Worm (Caenorhabditis elegans): Measurements from ENCODE around the gene F21C10.13.

DNA sequence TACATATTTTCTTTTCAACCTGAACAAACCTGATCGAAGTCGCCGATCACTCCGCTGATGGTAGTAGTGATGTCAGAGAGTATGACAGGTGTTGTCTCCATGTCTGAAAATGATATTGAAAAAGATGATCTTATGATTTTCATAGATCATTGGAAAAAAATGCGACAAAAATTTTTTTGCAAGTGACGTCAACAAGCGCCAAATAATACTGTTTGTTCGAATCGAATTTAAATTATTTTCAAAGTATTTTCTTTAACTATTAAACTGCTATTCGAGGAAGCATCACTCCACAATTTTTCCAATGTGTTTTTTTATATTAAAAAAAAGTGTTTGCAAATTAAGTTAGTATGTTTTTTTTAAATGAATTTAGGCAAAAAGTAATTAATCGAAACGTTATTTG is 15.5 kb downstream of the F21C10.13 start, which contains the start of gene pitr-2:
- TF ChIP-seq pqm-1 (tag; optimal IDR thresholded peaks at IDR 0.05): no peak
- no peak for TF ChIP-seq unc-62 (GFP tag; optimal IDR thresholded peaks at IDR 0.05)
- TF ChIP-seq ama-1 (optimal IDR thresholded peaks at IDR 0.05): no peak
- TF ChIP-seq lsy-12 (tag; optimal IDR thresholded peaks at IDR 0.05): no peak
- no peak for TF ChIP-seq nhr-23 (tag; optimal IDR thresholded peaks at IDR 0.05)
